Fruit fly (Drosophila melanogaster): ENCODE data around the gene CG5199.
A peak's percentile ranks its signal among the peaks of the same experiment; 100 is the strongest.

Gene CG5199

dm6 chr3L:20452813-20453682 lies at the start of gene CG5199 (continued):
- TF ChIP-seq en (GFP tag; optimal IDR thresholded peaks at IDR 0.05), result no peak
- TF ChIP-seq ems (GFP tag; optimal IDR thresholded peaks at IDR 0.05), result no peak
- no peak for TF ChIP-seq chn (GFP tag; optimal IDR thresholded peaks at IDR 0.05)
- TF ChIP-seq NC2α (GFP tag; optimal IDR thresholded peaks at IDR 0.05), result no peak
- no peak for TF ChIP-seq fru (optimal IDR thresholded peaks at IDR 0.05)
- no peak for TF ChIP-seq HmgD (GFP tag; optimal IDR thresholded peaks at IDR 0.05)
- no peak for TF ChIP-seq cas (GFP tag; IDR thresholded peaks at IDR 0.05)
- TF ChIP-seq CG30431 (GFP tag; optimal IDR thresholded peaks at IDR 0.05), result peak; percentile 42
- TF ChIP-seq Mrtf (GFP tag; IDR thresholded peaks at IDR 0.05), result peak; percentile 68; the same call in 2 of the 3 replicates
- TF ChIP-seq CG14710 (tag; optimal IDR thresholded peaks at IDR 0.05), result peak; percentile 86
- TF ChIP-seq maf-S (GFP tag; optimal IDR thresholded peaks at IDR 0.05), result peak; percentile 4
- no peak for TF ChIP-seq Elba2 (GFP tag; optimal IDR thresholded peaks at IDR 0.05)
- peak; percentile 69 for TF ChIP-seq CG18599 (GFP tag; optimal IDR thresholded peaks at IDR 0.05)
- no peak for TF ChIP-seq Hmx (GFP tag; optimal IDR thresholded peaks at IDR 0.05)
- TF ChIP-seq Dip3 (GFP tag; optimal IDR thresholded peaks at IDR 0.05), result peak; percentile 24
- peak; percentile 83 for TF ChIP-seq CG30403 (GFP tag; optimal IDR thresholded peaks at IDR 0.05)
- TF ChIP-seq CG15011 (GFP tag; optimal IDR thresholded peaks at IDR 0.05), result no peak
- peak; percentile 77 for TF ChIP-seq Doc3 (GFP tag; IDR thresholded peaks at IDR 0.05; ENCODE audit: partially characterized antibody)
- peak; percentile 56; the same call in 1 of the 2 replicates for TF ChIP-seq ranshi (GFP tag; IDR thresholded peaks at IDR 0.05)
- TF ChIP-seq Oaz (GFP tag; IDR thresholded peaks at IDR 0.05), result no peak
- TF ChIP-seq CG14860 (GFP tag; IDR thresholded peaks at IDR 0.05; ENCODE audit: partially characterized antibody), result peak; percentile 62; the same call in 2 of the 3 replicates
- peak; percentile 42 for TF ChIP-seq twi (tag; optimal IDR thresholded peaks at IDR 0.05)
- TF ChIP-seq CG10565 (GFP tag; optimal IDR thresholded peaks at IDR 0.05), result no peak
- peak; percentile 52; the same call in 1 of the 3 replicates for TF ChIP-seq zen2 (GFP tag; IDR thresholded peaks at IDR 0.05; ENCODE audit: partially characterized antibody)
- TF ChIP-seq NFAT (GFP tag; IDR thresholded peaks at IDR 0.05), result peak; percentile 69
- TF ChIP-seq Adf1 (GFP tag; IDR thresholded peaks at IDR 0.05), result no peak
- TF ChIP-seq kni (GFP tag; optimal IDR thresholded peaks at IDR 0.05), result no peak
- TF ChIP-seq CG9932 (GFP tag; IDR thresholded peaks at IDR 0.05), result peak; percentile 71
- no peak for TF ChIP-seq rib (GFP tag; IDR thresholded peaks at IDR 0.05)
- peak; percentile 55 for TF ChIP-seq Usf (GFP tag; optimal IDR thresholded peaks at IDR 0.05)
- TF ChIP-seq Nf-YA (GFP tag; IDR thresholded peaks at IDR 0.05), result no peak
- TF ChIP-seq hbn (GFP tag; IDR thresholded peaks at IDR 0.05; ENCODE audit: partially characterized antibody), result peak; percentile 61
- TF ChIP-seq aop (GFP tag; IDR thresholded peaks at IDR 0.05), result no peak
- peak; percentile 63 for TF ChIP-seq slbo (GFP tag; IDR thresholded peaks at IDR 0.05)
- TF ChIP-seq CG12942 (GFP tag; optimal IDR thresholded peaks at IDR 0.05), result peak; percentile 50
- TF ChIP-seq CG42726 (GFP tag; IDR thresholded peaks at IDR 0.05; ENCODE audit: partially characterized antibody), result peak; percentile 86
- peak; percentile 37 for TF ChIP-seq CG2116 (GFP tag; optimal IDR thresholded peaks at IDR 0.05)
- TF ChIP-seq hth (optimal IDR thresholded peaks at IDR 0.05), result no peak
- TF ChIP-seq wdn (GFP tag; IDR thresholded peaks at IDR 0.05), result no peak
- TF ChIP-seq caup (GFP tag; optimal IDR thresholded peaks at IDR 0.05; ENCODE audit: severe bottlenecking), result peak; percentile 63
- no peak for TF ChIP-seq Mad (GFP tag; optimal IDR thresholded peaks at IDR 0.05)
- peak; percentile 76 for TF ChIP-seq CG13424 (tag; optimal IDR thresholded peaks at IDR 0.05)
- TF ChIP-seq Jarid2 (GFP tag; optimal IDR thresholded peaks at IDR 0.05), result peak; percentile 25
- peak; percentile 46 for TF ChIP-seq BtbVII (GFP tag; optimal IDR thresholded peaks at IDR 0.05)
- peak; percentile 41; the same call in 1 of the 2 replicates for TF ChIP-seq danr (GFP tag; IDR thresholded peaks at IDR 0.05)
- peak; percentile 36; the same call in 1 of the 2 replicates for TF ChIP-seq Rx (GFP tag; IDR thresholded peaks at IDR 0.05)
- no peak for TF ChIP-seq Lim3 (GFP tag; IDR thresholded peaks at IDR 0.05)
- TF ChIP-seq CG31441 (GFP tag; IDR thresholded peaks at IDR 0.05), result peak; percentile 79
- no peak for TF ChIP-seq oc (tag; optimal IDR thresholded peaks at IDR 0.05)
- peak; percentile 55 for TF ChIP-seq fd3F (GFP tag; optimal IDR thresholded peaks at IDR 0.05)
